Worm (Caenorhabditis elegans): Measurements from ENCODE around the gene C08F11.12.
A peak's percentile ranks its signal among the peaks of the same experiment; 100 is the strongest.
"Not testable (repeated sequence)": the region's sequence is repeated elsewhere in the genome, so short reads cannot be mapped to it uniquely, and the experiment has no call there.

The C08F11.12 gene

ce11 chrIV:13665073-13665472 is 13.8 kb upstream of the C08F11.12 start:
- TF ChIP-seq hlh-26 (GFP tag; conservative IDR thresholded peaks at IDR 0.05) (no peak), mel-28 (tag; optimal IDR thresholded peaks at IDR 0.05; ENCODE audit: borderline replicate concordance) (no peak), attf-6 (GFP tag; IDR thresholded peaks at IDR 0.05) (peak; percentile 81), ztf-3 (GFP tag; optimal IDR thresholded peaks at IDR 0.05) (no peak), K11D2.4 (GFP tag; IDR thresholded peaks at IDR 0.05) (no peak), bed-1 (GFP tag; IDR thresholded peaks at IDR 0.05) (no peak), hlh-12 (tag; optimal IDR thresholded peaks at IDR 0.05) (no peak), snpc-4 (GFP tag; optimal IDR thresholded peaks at IDR 0.05) (peak; percentile 41), snpc-4 (tag; optimal IDR thresholded peaks at IDR 0.05) (peak in 2 of 4 experiments; percentile 39 to 86), Y79H2A.3 (GFP tag; conservative IDR thresholded peaks at IDR 0.05) (0 out of 2 replicates have a peak, but pooled peaks have one; percentile 66), F52B5.7 (tag; optimal IDR thresholded peaks at IDR 0.05) (no peak), nhr-120 (GFP tag; IDR thresholded peaks at IDR 0.05) (no peak), ceh-100 (GFP tag; IDR thresholded peaks at IDR 0.05) (no peak), madf-6 (GFP tag; IDR thresholded peaks at IDR 0.05) (peak; percentile 15; the same call in 1 of the 2 replicates), ztf-22 (GFP tag; optimal IDR thresholded peaks at IDR 0.05) (no peak), tbp1 (GFP tag; optimal IDR thresholded peaks at IDR 0.05) (peak; percentile 26), chd-7 (tag; optimal IDR thresholded peaks at IDR 0.05) (no peak), aptf-2 (GFP tag; conservative IDR thresholded peaks at IDR 0.05) (no peak), aptf-3 (GFP tag; IDR thresholded peaks at IDR 0.05) (no peak), K12H6.12 (tag; optimal IDR thresholded peaks at IDR 0.05) (no peak), snpc-3.4 (tag; optimal IDR thresholded peaks at IDR 0.05) (no peak), F49E8.2 (tag; optimal IDR thresholded peaks at IDR 0.05; ENCODE audit: insufficient read depth) (no peak), ekl-4 (GFP tag; IDR thresholded peaks at IDR 0.05) (peak; percentile 20; the same call in 1 of the 2 replicates), hrde-1 (tag; optimal IDR thresholded peaks at IDR 0.05; ENCODE audit: borderline replicate concordance) (no peak), ztf-18 (tag; optimal IDR thresholded peaks at IDR 0.05) (no peak), T26A5.8 (tag; optimal IDR thresholded peaks at IDR 0.05) (no peak), sea-2 (GFP tag; IDR thresholded peaks at IDR 0.05) (no peak), zfh-2 (GFP tag; conservative IDR thresholded peaks at IDR 0.05) (no peak), snpc-1.3 (tag; optimal IDR thresholded peaks at IDR 0.05; ENCODE audit: insufficient read depth) (peak; percentile 32), Y56A3A.18 (GFP tag; IDR thresholded peaks at IDR 0.05) (no peak)

ce11 chrIV:13664090-13664489 is 12.8 kb upstream of the C08F11.12 start, which contains the start of gene Y45F10C.4:
Gene Y45F10C.4, minus strand, starts transcription at chrIV:13664190.
- TF ChIP-seq D2030.7 (GFP tag; IDR thresholded peaks at IDR 0.05) (no peak), hsf-1 (GFP tag; IDR thresholded peaks at IDR 0.05) (no peak), snpc-3.4 (tag; optimal IDR thresholded peaks at IDR 0.05) (no peak), snpc-1.1 (tag; optimal IDR thresholded peaks at IDR 0.05; ENCODE audit: insufficient read depth) (no peak), unc-62 (GFP tag; optimal IDR thresholded peaks at IDR 0.05) (no peak), dpff-1 (tag; optimal IDR thresholded peaks at IDR 0.05) (no peak), gei-17 (GFP tag; optimal IDR thresholded peaks at IDR 0.05) (no peak), chd-7 (tag; optimal IDR thresholded peaks at IDR 0.05) (no peak), ztf-25 (GFP tag; IDR thresholded peaks at IDR 0.05) (no peak), tbp1 (GFP tag; optimal IDR thresholded peaks at IDR 0.05) (no peak)

- not testable (repeated sequence) for TF ChIP-seq efl-1 (GFP tag; optimal IDR thresholded peaks at IDR 0.05); gei-17 (GFP tag; optimal IDR thresholded peaks at IDR 0.05); Y95B8A.8 (GFP tag; IDR thresholded peaks at IDR 0.05)
These were observed 11.3 kb upstream of the C08F11.12 start, which contains the start of gene Y45F10C.2 for ce11 chrIV:13662570-13662969. Gene Y45F10C.2, minus strand, starts transcription at chrIV:13662670.

Data from whole organism, young adult.